Fruit fly (Drosophila melanogaster) whole organism, embryonic: ENCODE measurements around the gene Wee1.

Experiments
- BtbVII ChIP-seq: fragments of 200-800 bp; sonication (Bioruptor generic); optimal IDR thresholded peaks from 3 replicates; lab custom pipeline; 2017; ENCODE audit warnings: missing biosample characterization, mild to moderate bottlenecking, missing genetic modification characterization
- CG2678 ChIP-seq: fragments of 200-800 bp; sonication (Bioruptor generic); optimal IDR thresholded peaks from 3 replicates; lab custom pipeline; 2019; ENCODE audit warnings: missing biosample characterization, mild to moderate bottlenecking, missing genetic modification characterization, moderate library complexity
- CG43689 ChIP-seq: fragments of 200-800 bp; sonication (Bioruptor generic); IDR thresholded peaks from 2 replicates; pipeline ENCODE4 v1.3.6; 2022; ENCODE audit warnings: missing biosample characterization, missing genetic modification characterization
- CG9817 ChIP-seq: fragments of 200-800 bp; sonication (Bioruptor generic); optimal IDR thresholded peaks from 2 replicates; lab custom pipeline; 2018; ENCODE audit warnings: missing biosample characterization, mild to moderate bottlenecking, missing genetic modification characterization, moderate library complexity
- Deaf1 ChIP-seq: fragments of 200-800 bp; optimal IDR thresholded peaks from 3 replicates; lab custom pipeline; 2019; ENCODE audit warnings: missing biosample characterization, mild to moderate bottlenecking, missing genetic modification characterization, moderate library complexity
- cas ChIP-seq: fragments of 200-800 bp; sonication (Bioruptor generic); IDR thresholded peaks from 2 replicates; pipeline ENCODE4 v1.3.6; 2022; ENCODE audit warnings: missing biosample characterization, missing genetic modification characterization
- crol ChIP-seq: fragments of 200-800 bp; sonication (Bioruptor generic); IDR thresholded peaks from 2 replicates; pipeline ENCODE4 v1.3.6; 2022; ENCODE audit warnings: missing biosample characterization, missing genetic modification characterization
- gro ChIP-seq: fragments of 200-800 bp; sonication (Bioruptor generic); optimal IDR thresholded peaks from 2 replicates; lab custom pipeline; 2016; ENCODE audit warnings: missing biosample characterization, missing genetic modification characterization
- lab ChIP-seq: fragments of 200-800 bp; sonication (Bioruptor generic); optimal IDR thresholded peaks from 3 replicates; lab custom pipeline; 2017; ENCODE audit warnings: missing biosample characterization, missing genetic modification characterization, mild to moderate bottlenecking, moderate library complexity, missing genetic modification reagents
- rib ChIP-seq: fragments of 200-800 bp; sonication (Bioruptor generic); IDR thresholded peaks from 2 replicates; pipeline ENCODE4 v1.3.6; 2022; ENCODE audit warnings: missing biosample characterization, missing genetic modification characterization
- sd ChIP-seq: fragments of 200-800 bp; sonication (Bioruptor generic); optimal IDR thresholded peaks from 3 replicates; lab custom pipeline; 2018; ENCODE audit warnings: missing biosample characterization, mild to moderate bottlenecking, missing genetic modification characterization, moderate library complexity
- so ChIP-seq: fragments of 200-800 bp; sonication (Bioruptor generic); IDR thresholded peaks from 3 replicates; pipeline ENCODE4 v1.3.6; 2022; ENCODE audit warnings: missing biosample characterization, missing genetic modification characterization
- unc-4 ChIP-seq: fragments of 200-800 bp; sonication (Bioruptor generic); IDR thresholded peaks from 2 replicates; pipeline ENCODE4 v1.3.6; 2022; ENCODE audit warnings: missing biosample characterization, missing genetic modification characterization; ENCODE audit not compliant: partially characterized antibody

Gene Wee1

DNA sequence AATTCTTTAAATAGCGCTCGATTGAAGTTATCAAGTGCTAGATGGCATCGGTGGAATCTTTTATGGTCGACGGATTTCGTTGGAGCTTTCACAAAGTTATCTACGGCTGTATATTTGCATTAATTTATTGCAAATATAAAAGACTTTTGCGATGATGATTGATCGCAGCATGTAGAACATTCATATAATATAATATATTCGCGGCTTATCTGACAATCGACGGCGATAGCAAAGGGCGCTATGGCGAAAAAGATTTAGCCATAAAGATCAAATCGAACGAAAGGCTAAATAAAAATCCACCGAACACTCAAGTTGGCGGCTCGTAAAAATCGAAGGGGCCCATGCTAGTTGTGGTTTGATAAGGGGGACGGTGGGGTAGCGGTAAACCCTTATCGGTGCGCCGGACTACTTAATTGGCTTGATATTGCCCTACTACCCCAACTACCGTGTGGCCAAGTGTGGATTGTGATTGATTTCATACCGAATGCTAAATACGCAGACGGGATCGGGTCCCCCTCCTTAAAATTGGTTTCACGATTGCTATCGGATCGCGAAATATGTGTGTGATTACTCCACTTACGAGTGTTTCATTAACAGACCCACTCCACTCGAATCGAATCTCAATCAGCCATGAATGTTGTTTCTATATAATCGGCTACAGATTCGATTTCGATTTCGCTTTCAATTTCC is 45.6 kb downstream of the Wee1 start (continued):
- TF ChIP-seq lab (GFP tag; lab: Kevin White, UChicago) (peak; percentile 65), rib (GFP tag; lab: Robert Waterston, UW) (peak; percentile 64; the same call in 1 of the 2 replicates), unc-4 (GFP tag; lab: Robert Waterston, UW) (no peak), Deaf1 (tag; lab: Kevin White, UChicago) (peak; percentile 37), crol (GFP tag; lab: Robert Waterston, UW) (peak; percentile 74; the same call in 1 of the 2 replicates), CG43689 (GFP tag; lab: Robert Waterston, UW) (no peak), sd (tag; lab: Kevin White, UChicago) (peak; percentile 85), gro (peak; percentile 84), CG9817 (tag; lab: Kevin White, UChicago) (peak; percentile 4), CG2678 (tag; lab: Kevin White, UChicago) (peak; percentile 48), BtbVII (GFP tag; lab: Kevin White, UChicago) (peak; percentile 26), cas (GFP tag; lab: Robert Waterston, UW) (no peak), so (GFP tag; lab: Robert Waterston, UW) (0 out of 3 replicates have a peak, but pooled peaks have one; percentile 7)
